Fruit fly (Drosophila melanogaster): ENCODE measurements around the gene PDZ-GEF.

PDZ-GEF gene

DNA sequence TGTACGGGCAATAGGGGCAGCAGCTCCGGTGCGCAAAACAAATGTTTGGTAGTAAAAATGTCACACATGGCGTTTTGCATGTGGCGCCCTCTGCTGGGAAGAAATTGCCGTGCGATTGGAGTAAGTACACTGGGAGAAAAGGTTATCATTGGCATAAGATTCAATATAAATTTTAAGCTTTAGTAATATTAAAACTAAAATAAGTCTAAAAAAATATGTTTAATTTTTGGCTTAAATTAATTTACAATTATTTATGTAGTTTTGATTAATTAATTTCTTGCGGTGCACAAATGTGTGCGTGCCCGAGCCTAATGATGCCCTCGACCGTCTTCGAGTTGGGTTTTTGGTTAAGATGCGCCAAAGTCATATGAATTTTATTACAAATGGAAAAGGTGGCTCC is 43.2 kb upstream of the PDZ-GEF start (continued):
- TF ChIP-seq CG11696 (GFP tag; IDR thresholded peaks at IDR 0.05) (peak; percentile 31; the same call in 1 of the 2 replicates), CG33213 (GFP tag; optimal IDR thresholded peaks at IDR 0.05) (no peak), grau (tag; optimal IDR thresholded peaks at IDR 0.05) (peak; percentile 65), dysf (GFP tag; IDR thresholded peaks at IDR 0.05) (peak; percentile 72), CG12236 (GFP tag; optimal IDR thresholded peaks at IDR 0.05) (no peak), Pdp1 (GFP tag; optimal IDR thresholded peaks at IDR 0.05) (peak; percentile 30 to 53), CG11560 (tag; IDR thresholded peaks at IDR 0.05) (peak; percentile 59; the same call in 2 of the 3 replicates), twi (tag; optimal IDR thresholded peaks at IDR 0.05) (peak; percentile 27), CG18619 (GFP tag; optimal IDR thresholded peaks at IDR 0.05) (peak; percentile 48), CG12659 (GFP tag; optimal IDR thresholded peaks at IDR 0.05) (peak; percentile 29), CG1529 (GFP tag; optimal IDR thresholded peaks at IDR 0.05) (peak; percentile 20), Hmr (GFP tag; optimal IDR thresholded peaks at IDR 0.05) (peak; percentile 66), sim (GFP tag; IDR thresholded peaks at IDR 0.05) (peak; percentile 59; the same call in 1 of the 2 replicates), CG7839 (tag; optimal IDR thresholded peaks at IDR 0.05) (peak; percentile 80), CG5245 (GFP tag; optimal IDR thresholded peaks at IDR 0.05) (peak; percentile 64), zf30C (GFP tag; optimal IDR thresholded peaks at IDR 0.05) (peak; percentile 51), CG1603 (tag; optimal IDR thresholded peaks at IDR 0.05) (peak; percentile 48), Chrac-16 (GFP tag; optimal IDR thresholded peaks at IDR 0.05) (peak; percentile 53), odd (GFP tag; optimal IDR thresholded peaks at IDR 0.05) (peak; percentile 43), nau (GFP tag; optimal IDR thresholded peaks at IDR 0.05) (peak; percentile 24), dm (GFP tag; optimal IDR thresholded peaks at IDR 0.05) (no peak), Side (GFP tag; optimal IDR thresholded peaks at IDR 0.05) (peak; percentile 0), nerfin-1 (tag; optimal IDR thresholded peaks at IDR 0.05) (peak; percentile 52), Sox100B (GFP tag; optimal IDR thresholded peaks at IDR 0.05) (peak; percentile 65), CG10147 (GFP tag; optimal IDR thresholded peaks at IDR 0.05) (peak; percentile 54), Oli (tag; optimal IDR thresholded peaks at IDR 0.05) (peak; percentile 63), CG7271 (tag; optimal IDR thresholded peaks at IDR 0.05) (peak; percentile 64), kay (GFP tag; optimal IDR thresholded peaks at IDR 0.05) (no peak), tx (GFP tag; optimal IDR thresholded peaks at IDR 0.05) (no peak), sc (optimal IDR thresholded peaks at IDR 0.05) (no peak), sc (GFP tag; optimal IDR thresholded peaks at IDR 0.05) (no peak), Max (GFP tag; optimal IDR thresholded peaks at IDR 0.05) (peak; percentile 41), Oaz (GFP tag; IDR thresholded peaks at IDR 0.05) (peak; percentile 33; the same call in 1 of the 2 replicates), da (GFP tag; optimal IDR thresholded peaks at IDR 0.05) (no peak), E2f2 (GFP tag; IDR thresholded peaks at IDR 0.05) (peak; percentile 44; the same call in 1 of the 2 replicates), CG1602 (GFP tag; optimal IDR thresholded peaks at IDR 0.05) (peak; percentile 31), CG16863 (GFP tag; optimal IDR thresholded peaks at IDR 0.05) (no peak), bsh (GFP tag; optimal IDR thresholded peaks at IDR 0.05) (peak in 1 of 2 experiments; percentile 75), lmd (GFP tag; IDR thresholded peaks at IDR 0.05) (peak; percentile 78), CG9215 (GFP tag; IDR thresholded peaks at IDR 0.05) (no peak), CG30403 (GFP tag; optimal IDR thresholded peaks at IDR 0.05) (peak; percentile 69), lab (GFP tag; optimal IDR thresholded peaks at IDR 0.05) (peak; percentile 74), oc (tag; optimal IDR thresholded peaks at IDR 0.05) (peak; percentile 26), onecut (GFP tag; IDR thresholded peaks at IDR 0.05) (peak; percentile 52), CG4707 (GFP tag; optimal IDR thresholded peaks at IDR 0.05) (no peak), row (GFP tag; IDR thresholded peaks at IDR 0.05) (peak; percentile 81), CG12155 (GFP tag; optimal IDR thresholded peaks at IDR 0.05) (peak; percentile 31), lilli (GFP tag; optimal IDR thresholded peaks at IDR 0.05) (peak; percentile 57), CG2202 (tag; optimal IDR thresholded peaks at IDR 0.05) (peak; percentile 14), sr (GFP tag; IDR thresholded peaks at IDR 0.05) (0 out of 3 replicates have a peak, but pooled peaks have one; percentile 12)

All from whole organism, embryonic.